Fruit fly (Drosophila melanogaster) whole organism, embryonic: Measurements from ENCODE around the gene zen2.

ENCODE experiments used
- ATbp ChIP-seq: fragments of 200-800 bp; sonication (Bioruptor generic); optimal IDR thresholded peaks from 2 replicates; lab custom pipeline; 2017; ENCODE audit warnings: missing biosample characterization, mild to moderate bottlenecking, missing genetic modification characterization, missing genetic modification reagents
- Adf1 ChIP-seq: fragments of 200-800 bp; sonication (Bioruptor generic); IDR thresholded peaks from 2 replicates; pipeline ENCODE4 v1.3.6; 2022; ENCODE audit warnings: missing biosample characterization, missing genetic modification characterization
- Awh ChIP-seq: fragments of 200-800 bp; sonication (Bioruptor generic); IDR thresholded peaks from 2 replicates; pipeline ENCODE4, ENCODE4 v1.3.6; 2022; ENCODE audit warnings: missing biosample characterization, missing genetic modification characterization
- B-H2 ChIP-seq: fragments of 200-800 bp; sonication (Bioruptor generic); optimal IDR thresholded peaks from 2 replicates; lab custom pipeline; 2018; ENCODE audit warnings: missing biosample characterization, mild to moderate bottlenecking, missing genetic modification characterization
- CG11085 ChIP-seq: fragments of 200-800 bp; sonication (Bioruptor generic); IDR thresholded peaks from 2 replicates; pipeline ENCODE4 v1.3.6; 2022; ENCODE audit warnings: missing biosample characterization, missing genetic modification characterization
- CG12219 ChIP-seq: fragments of 200-800 bp; sonication (Bioruptor generic); optimal IDR thresholded peaks from 3 replicates; lab custom pipeline; 2018; ENCODE audit warnings: missing biosample characterization, mild to moderate bottlenecking, missing genetic modification characterization
- CG13296 ChIP-seq: fragments of 200-800 bp; sonication (Bioruptor generic); optimal IDR thresholded peaks from 3 replicates; lab custom pipeline; 2018; ENCODE audit warnings: missing biosample characterization, mild to moderate bottlenecking, missing genetic modification characterization
- CG13894 ChIP-seq: fragments of 200-800 bp; sonication (Bioruptor generic); optimal IDR thresholded peaks from 3 replicates; lab custom pipeline; 2018; ENCODE audit warnings: missing biosample characterization, mild to moderate bottlenecking, missing genetic modification characterization, moderate library complexity
- CG14014 ChIP-seq: fragments of 200-800 bp; sonication (Bioruptor generic); IDR thresholded peaks from 2 replicates; pipeline ENCODE4 v1.3.6; 2022; ENCODE audit warnings: missing biosample characterization, missing genetic modification characterization
- CG14667 ChIP-seq: fragments of 200-800 bp; sonication (Bioruptor generic); IDR thresholded peaks from 2 replicates; pipeline ENCODE4 v1.3.6; 2022; ENCODE audit warnings: missing biosample characterization, missing genetic modification characterization
- CG15479 ChIP-seq: fragments of 200-800 bp; sonication (Bioruptor generic); optimal IDR thresholded peaks from 3 replicates; lab custom pipeline; 2019; ENCODE audit warnings: missing biosample characterization, mild to moderate bottlenecking, missing genetic modification characterization, moderate library complexity
- CG1603 ChIP-seq: fragments of 200-800 bp; sonication (Bioruptor generic); optimal IDR thresholded peaks from 2 replicates; lab custom pipeline; 2019; ENCODE audit warnings: missing biosample characterization, mild to moderate bottlenecking, missing genetic modification characterization, moderate library complexity
- CG1832 ChIP-seq: fragments of 200-800 bp; sonication (Bioruptor generic); optimal IDR thresholded peaks from 2 replicates; lab custom pipeline; 2017; ENCODE audit warnings: missing biosample characterization, mild to moderate bottlenecking, missing genetic modification characterization, inconsistent platforms
- CG30020 ChIP-seq: fragments of 200-800 bp; optimal IDR thresholded peaks from 2 replicates; lab custom pipeline; 2019; ENCODE audit warnings: missing biosample characterization, mild to moderate bottlenecking, missing genetic modification characterization, moderate library complexity
- CG3163 ChIP-seq: fragments of 200-800 bp; sonication (Bioruptor generic); optimal IDR thresholded peaks from 3 replicates; lab custom pipeline; 2016; ENCODE audit warnings: missing biosample characterization, missing genetic modification characterization
- CG34224 ChIP-seq: fragments of 200-800 bp; sonication (Bioruptor generic); IDR thresholded peaks from 3 replicates; pipeline ENCODE4 v1.3.6; 2022; ENCODE audit warnings: missing biosample characterization, missing genetic modification characterization; ENCODE audit not compliant: partially characterized antibody
- CG34376 ChIP-seq: fragments of 200-800 bp; sonication (Bioruptor generic); optimal IDR thresholded peaks from 2 replicates; lab custom pipeline; 2018; ENCODE audit warnings: missing biosample characterization, mild to moderate bottlenecking, missing genetic modification characterization
- CG4360 ChIP-seq: fragments of 200-800 bp; sonication (Bioruptor generic); IDR thresholded peaks from 2 replicates; pipeline ENCODE4 v1.3.6; 2022; ENCODE audit warnings: missing biosample characterization, missing genetic modification characterization
- CG6791 ChIP-seq: fragments of 200-800 bp; sonication (Bioruptor generic); IDR thresholded peaks from 3 replicates; pipeline ENCODE4 v1.3.6; 2022; ENCODE audit warnings: missing biosample characterization, missing genetic modification characterization; ENCODE audit not compliant: partially characterized antibody
- CG7556 ChIP-seq: fragments of 200-800 bp; sonication (Bioruptor generic); optimal IDR thresholded peaks from 2 replicates; lab custom pipeline; 2017; ENCODE audit warnings: missing biosample characterization, mild to moderate bottlenecking, missing genetic modification characterization
- Camta ChIP-seq: fragments of 200-800 bp; sonication (Bioruptor generic); optimal IDR thresholded peaks from 2 replicates; lab custom pipeline; 2016; ENCODE audit warnings: missing biosample characterization, missing genetic modification characterization
- Deaf1 ChIP-seq: fragments of 200-800 bp; optimal IDR thresholded peaks from 3 replicates; lab custom pipeline; 2019; ENCODE audit warnings: missing biosample characterization, mild to moderate bottlenecking, missing genetic modification characterization, moderate library complexity
- Dek ChIP-seq: fragments of 200-800 bp; sonication (Bioruptor generic); optimal IDR thresholded peaks from 3 replicates; lab custom pipeline; 2019; ENCODE audit warnings: missing biosample characterization, mild to moderate bottlenecking, missing genetic modification characterization, moderate library complexity
- Elba2 ChIP-seq: fragments of 200-800 bp; sonication (Bioruptor generic); optimal IDR thresholded peaks from 3 replicates; lab custom pipeline; 2016; ENCODE audit warnings: missing biosample characterization, missing genetic modification characterization
- Fer2 ChIP-seq: fragments of 200-800 bp; sonication (Bioruptor generic); optimal IDR thresholded peaks from 2 replicates; lab custom pipeline; 2018; ENCODE audit warnings: missing biosample characterization, mild to moderate bottlenecking, missing genetic modification characterization, moderate library complexity
- Gsc ChIP-seq: fragments of 200-800 bp; sonication (Bioruptor generic); IDR thresholded peaks from 2 replicates; pipeline ENCODE4 v1.3.6; 2022; ENCODE audit warnings: missing biosample characterization, missing genetic modification characterization
- Gug ChIP-seq: fragments of 200-800 bp; sonication (Bioruptor generic); IDR thresholded peaks from 4 replicates; pipeline ENCODE4 v1.3.6; 2022; ENCODE audit warnings: missing biosample characterization, missing genetic modification characterization
- HLH3B ChIP-seq: fragments of 200-800 bp; sonication (Bioruptor generic); IDR thresholded peaks from 2 replicates; pipeline ENCODE4 v1.3.6; 2022; ENCODE audit warnings: missing biosample characterization, missing genetic modification characterization
- Hr51 ChIP-seq, 2 experiments: fragments of 200-800 bp; sonication (Bioruptor generic); optimal IDR thresholded peaks; 2 replicates in 1 of 2; 3 replicates in 1 of 2; lab custom pipeline; 2016 to 2018; ENCODE audit warnings: missing biosample characterization in 2 of 2, missing genetic modification characterization in 2 of 2, mild to moderate bottlenecking in 1 of 2, moderate library complexity in 1 of 2
- Hsf ChIP-seq: fragments of 200-800 bp; sonication (Bioruptor generic); optimal IDR thresholded peaks from 3 replicates; lab custom pipeline; 2016; ENCODE audit warnings: missing biosample characterization, missing genetic modification characterization
- Mad ChIP-seq: fragments of 200-800 bp; sonication (Bioruptor generic); optimal IDR thresholded peaks from 2 replicates; lab custom pipeline; 2016; ENCODE audit warnings: missing biosample characterization, missing genetic modification characterization
- Max ChIP-seq: fragments of 200-800 bp; sonication (Bioruptor generic); optimal IDR thresholded peaks from 2 replicates; lab custom pipeline; 2016; ENCODE audit warnings: missing biosample characterization, mild to moderate bottlenecking, missing genetic modification characterization
- NC2β ChIP-seq: fragments of 200-800 bp; sonication (Bioruptor generic); optimal IDR thresholded peaks from 2 replicates; lab custom pipeline; 2016; ENCODE audit warnings: missing biosample characterization, missing genetic modification characterization
- NfI ChIP-seq: fragments of 200-800 bp; sonication (Bioruptor generic); optimal IDR thresholded peaks from 3 replicates; lab custom pipeline; 2018; ENCODE audit warnings: missing biosample characterization, mild to moderate bottlenecking, missing genetic modification characterization, moderate library complexity
- Opbp ChIP-seq: fragments of 200-800 bp; sonication (Bioruptor generic); IDR thresholded peaks from 3 replicates; pipeline ENCODE4 v1.3.6; 2022; ENCODE audit warnings: missing biosample characterization, missing genetic modification characterization; ENCODE audit not compliant: partially characterized antibody
- Ptx1 ChIP-seq: fragments of 200-800 bp; sonication (Bioruptor generic); IDR thresholded peaks from 2 replicates; pipeline ENCODE4 v1.3.6; 2022; ENCODE audit warnings: missing biosample characterization, missing genetic modification characterization
- ash1 ChIP-seq: fragments of 200-800 bp; sonication (Bioruptor generic); optimal IDR thresholded peaks from 2 replicates; lab custom pipeline; 2018; ENCODE audit warnings: missing biosample characterization, mild to moderate bottlenecking, missing genetic modification characterization
- cas ChIP-seq: fragments of 200-800 bp; sonication (Bioruptor generic); IDR thresholded peaks from 2 replicates; pipeline ENCODE4 v1.3.6; 2022; ENCODE audit warnings: missing biosample characterization, missing genetic modification characterization
- chm ChIP-seq: fragments of 200-800 bp; sonication (Bioruptor generic); IDR thresholded peaks from 2 replicates; pipeline ENCODE4 v1.3.6; 2022; ENCODE audit warnings: missing biosample characterization, missing genetic modification characterization
- da ChIP-seq: fragments of 200-800 bp; sonication (Bioruptor generic); optimal IDR thresholded peaks from 2 replicates; lab custom pipeline; 2016; ENCODE audit warnings: missing biosample characterization, missing genetic modification characterization
- gcm2 ChIP-seq: fragments of 200-800 bp; sonication (Bioruptor generic); optimal IDR thresholded peaks from 2 replicates; lab custom pipeline; 2016; ENCODE audit warnings: missing biosample characterization, missing genetic modification characterization
- jigr1 ChIP-seq: fragments of 200-800 bp; sonication (Bioruptor generic); IDR thresholded peaks from 3 replicates; pipeline ENCODE4 v1.3.6; 2022; ENCODE audit warnings: missing biosample characterization, missing genetic modification characterization
- jumu ChIP-seq: fragments of 200-800 bp; sonication (Bioruptor generic); optimal IDR thresholded peaks from 3 replicates; lab custom pipeline; 2016; ENCODE audit warnings: missing biosample characterization, missing genetic modification characterization
- lbe ChIP-seq: fragments of 200-800 bp; sonication (Bioruptor generic); optimal IDR thresholded peaks from 2 replicates; lab custom pipeline; 2016; ENCODE audit warnings: missing biosample characterization, mild to moderate bottlenecking, missing genetic modification characterization
- lola ChIP-seq, 3 experiments: fragments of >200 bp in 2 of 3; fragments of 200-800 bp in 1 of 3; sonication (Bioruptor generic) in 1 of 3; optimal IDR thresholded peaks; 2 replicates each; lab custom pipeline; 2017 to 2019; ENCODE audit warnings: missing biosample characterization in 3 of 3, missing genetic modification characterization in 3 of 3, mild to moderate bottlenecking in 1 of 3, moderate library complexity in 1 of 3
- odd ChIP-seq: fragments of 200-800 bp; sonication (Bioruptor generic); optimal IDR thresholded peaks from 2 replicates; lab custom pipeline; 2017; ENCODE audit warnings: missing biosample characterization, mild to moderate bottlenecking, missing genetic modification characterization
- rib ChIP-seq: fragments of 200-800 bp; sonication (Bioruptor generic); IDR thresholded peaks from 2 replicates; pipeline ENCODE4 v1.3.6; 2022; ENCODE audit warnings: missing biosample characterization, missing genetic modification characterization
- sim ChIP-seq: fragments of 200-800 bp; sonication (Bioruptor generic); IDR thresholded peaks from 2 replicates; pipeline ENCODE4 v1.3.6; 2022; ENCODE audit warnings: missing biosample characterization, missing genetic modification characterization
- slp2 ChIP-seq: fragments of 200-800 bp; sonication (Bioruptor generic); optimal IDR thresholded peaks from 2 replicates; lab custom pipeline; 2016; ENCODE audit warnings: missing biosample characterization, missing genetic modification characterization
- sna ChIP-seq: fragments of 200-800 bp; sonication (Bioruptor generic); IDR thresholded peaks from 2 replicates; pipeline ENCODE4 v1.3.6; 2022; ENCODE audit warnings: missing biosample characterization, missing genetic modification characterization; ENCODE audit not compliant: partially characterized antibody
- tap ChIP-seq: fragments of 200-800 bp; optimal IDR thresholded peaks from 3 replicates; lab custom pipeline; 2019; ENCODE audit warnings: missing biosample characterization, mild to moderate bottlenecking, missing genetic modification characterization, moderate library complexity
- zen2 ChIP-seq: fragments of 200-800 bp; sonication (Bioruptor generic); IDR thresholded peaks from 3 replicates; pipeline ENCODE4 v1.3.6; 2022; ENCODE audit warnings: missing biosample characterization, missing genetic modification characterization; ENCODE audit not compliant: partially characterized antibody

The zen2 gene

DNA sequence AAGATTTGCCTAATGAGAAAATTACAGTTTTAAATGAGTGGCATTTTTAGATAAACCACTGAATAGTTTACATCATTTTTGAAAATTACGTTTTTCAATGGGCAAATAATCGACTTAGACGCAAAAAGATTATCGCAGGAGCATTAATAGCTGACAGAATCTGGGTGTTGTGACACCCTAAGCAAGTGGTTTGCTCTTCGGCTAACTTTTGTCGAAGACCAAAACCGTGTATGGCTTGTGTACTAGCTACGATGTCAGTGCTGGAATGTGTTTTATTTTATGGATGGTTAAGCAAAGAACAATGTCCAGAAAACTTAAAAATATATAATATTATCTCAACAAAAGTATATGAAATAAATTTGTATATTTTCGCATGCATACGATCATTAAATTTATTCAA, 35.1 kb downstream of the zen2 start (continued):
- TF ChIP-seq CG3163 (GFP tag; lab: Kevin White, UChicago) (no peak), CG6791 (GFP tag; lab: Robert Waterston, UW) (peak; percentile 70), cas (no peak), da (no peak), zen2 (GFP tag; lab: Robert Waterston, UW) (peak; percentile 55; the same call in 2 of the 3 replicates), CG7556 (GFP tag; lab: Kevin White, UChicago) (no peak), NC2β (GFP tag; lab: Kevin White, UChicago) (no peak), CG30020 (tag; lab: Kevin White, UChicago) (no peak), rib (GFP tag; lab: Robert Waterston, UW) (no peak), slp2 (GFP tag; lab: Kevin White, UChicago) (no peak), tap (tag; lab: Kevin White, UChicago) (no peak), HLH3B (GFP tag; lab: Robert Waterston, UW) (no peak), CG15479 (GFP tag; lab: Kevin White, UChicago) (no peak), CG13894 (tag; lab: Kevin White, UChicago) (no peak), Gug (GFP tag; lab: Robert Waterston, UW) (no peak), jumu (GFP tag; lab: Kevin White, UChicago) (no peak), CG12219 (GFP tag; lab: Kevin White, UChicago) (no peak), CG1832 (no peak), ATbp (GFP tag; lab: Kevin White, UChicago) (no peak), sim (GFP tag; lab: Robert Waterston, UW) (no peak), Ptx1 (GFP tag; lab: Robert Waterston, UW) (no peak), CG34224 (GFP tag; lab: Robert Waterston, UW) (no peak), Awh (no peak), odd (GFP tag; lab: Kevin White, UChicago) (no peak), NfI (GFP tag; lab: Kevin White, UChicago) (no peak), Mad (GFP tag; lab: Kevin White, UChicago) (no peak), CG13296 (GFP tag; lab: Kevin White, UChicago) (no peak), Adf1 (GFP tag; lab: Robert Waterston, UW) (no peak), Deaf1 (no peak), Gsc (GFP tag; lab: Robert Waterston, UW) (no peak), CG34376 (no peak), Hr51 (GFP tag; optimal IDR thresholded peaks at IDR 0.05; lab: Kevin White, UChicago) (no peak), Elba2 (GFP tag; lab: Kevin White, UChicago) (no peak), Fer2 (tag; lab: Kevin White, UChicago) (no peak), Hsf (GFP tag; lab: Kevin White, UChicago) (no peak), CG14667 (GFP tag; lab: Robert Waterston, UW) (no peak), Camta (GFP tag; lab: Kevin White, UChicago) (no peak), CG14014 (GFP tag; lab: Robert Waterston, UW) (no peak), CG4360 (no peak), chm (no peak), sna (GFP tag; lab: Robert Waterston, UW) (no peak; the same call in 1 of the 2 replicates), lbe (GFP tag; lab: Kevin White, UChicago) (no peak), ash1 (GFP tag; lab: Kevin White, UChicago) (no peak), lola (GFP tag; optimal IDR thresholded peaks at IDR 0.05; lab: Kevin White, UChicago) (no peak), CG1603 (tag; lab: Kevin White, UChicago) (peak; percentile 64), Max (no peak), gcm2 (GFP tag; lab: Kevin White, UChicago) (no peak), B-H2 (no peak), CG11085 (GFP tag; lab: Robert Waterston, UW) (no peak), Opbp (GFP tag; lab: Robert Waterston, UW) (peak; percentile 76; the same call in 2 of the 3 replicates), jigr1 (GFP tag; lab: Robert Waterston, UW) (no peak), Dek (tag; lab: Kevin White, UChicago) (peak; percentile 9)
